Worm (Caenorhabditis elegans): ENCODE data around the gene W08F4.7.

DNA sequence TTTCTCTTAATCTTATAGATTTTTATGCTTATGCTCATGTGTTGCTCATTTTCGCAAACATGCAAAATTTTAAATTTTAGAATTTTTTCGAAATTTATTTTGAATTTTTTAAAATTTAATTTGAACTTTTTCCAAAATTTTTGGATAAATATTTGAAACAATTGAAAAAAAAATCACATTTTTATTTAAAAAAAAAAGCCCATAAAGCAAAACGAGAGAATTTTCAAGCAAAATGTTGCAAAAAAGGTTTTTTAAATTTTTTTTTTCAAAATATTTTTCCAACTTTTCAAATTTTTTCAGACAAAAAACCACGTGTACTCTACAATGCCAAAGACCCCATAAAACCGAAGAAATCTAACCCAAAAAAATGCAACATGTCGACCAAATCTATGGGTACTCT is 21.3 kb downstream of the W08F4.7 start, which contains the start of the genes C09E8.1 and C09E8.6:
- TF ChIP-seq unc-62 (GFP tag; optimal IDR thresholded peaks at IDR 0.05), result no peak
- no peak for TF ChIP-seq sptf-1 (tag; optimal IDR thresholded peaks at IDR 0.05)
- TF ChIP-seq nhr-28 (tag; optimal IDR thresholded peaks at IDR 0.05), result no peak
- TF ChIP-seq mls-2 (tag; optimal IDR thresholded peaks at IDR 0.05), result no peak
- TF ChIP-seq nhr-237 (tag; optimal IDR thresholded peaks at IDR 0.05), result no peak
- TF ChIP-seq lin-13 (tag; optimal IDR thresholded peaks at IDR 0.05), result no peak
- no peak for TF ChIP-seq zip-8 (tag; optimal IDR thresholded peaks at IDR 0.05)
- TF ChIP-seq ceh-83 (GFP tag; optimal IDR thresholded peaks at IDR 0.05), result no peak
- TF ChIP-seq ztf-11 (tag; optimal IDR thresholded peaks at IDR 0.05), result no peak
- TF ChIP-seq lin-32 (GFP tag; optimal IDR thresholded peaks at IDR 0.05), result no peak
